Worm (Caenorhabditis elegans) whole organism, L3 larva: ENCODE results near the gene nol-56.

Experiments
- R02D3.7 ChIP-seq: fragments of 150-350 bp; optimal IDR thresholded peaks from 2 replicates; lab custom pipeline; 2014; ENCODE audit warnings: missing biosample characterization, missing genetic modification characterization
- elt-2 ChIP-seq: sonication (generic microtip); optimal IDR thresholded peaks from 2 replicates; lab custom pipeline; 2016; ENCODE audit warnings: missing genetic modification reagents, mild to moderate bottlenecking, missing genetic modification characterization, missing compliant biosample characterization
- elt-3 ChIP-seq, 3 experiments: fragments of 150-350 bp in 1 of 3; sonication (generic microtip) in 2 of 3; optimal IDR thresholded peaks; 2 replicates in 2 of 3; 4 replicates in 1 of 3; lab custom pipeline; 2014 to 2017; ENCODE audit warnings: missing biosample characterization in 3 of 3, missing genetic modification characterization in 3 of 3
- fos-1 ChIP-seq: fragments of 150-350 bp; optimal IDR thresholded peaks from 2 replicates; lab custom pipeline; 2014; ENCODE audit warnings: missing biosample characterization, missing genetic modification characterization
- skn-1 ChIP-seq: fragments of 150-350 bp; optimal IDR thresholded peaks from 2 replicates; lab custom pipeline; 2014; ENCODE audit warnings: missing biosample characterization, missing genetic modification characterization
- unc-62 ChIP-seq: fragments of 150-350 bp; sonication (generic microtip); optimal IDR thresholded peaks from 4 replicates; lab custom pipeline; 2014; ENCODE audit warnings: missing biosample characterization, missing genetic modification reagents, missing genetic modification characterization
- ztf-11 ChIP-seq: fragments of 150-350 bp; optimal IDR thresholded peaks from 2 replicates; lab custom pipeline; 2014; ENCODE audit warnings: missing biosample characterization, missing genetic modification characterization

DNA sequence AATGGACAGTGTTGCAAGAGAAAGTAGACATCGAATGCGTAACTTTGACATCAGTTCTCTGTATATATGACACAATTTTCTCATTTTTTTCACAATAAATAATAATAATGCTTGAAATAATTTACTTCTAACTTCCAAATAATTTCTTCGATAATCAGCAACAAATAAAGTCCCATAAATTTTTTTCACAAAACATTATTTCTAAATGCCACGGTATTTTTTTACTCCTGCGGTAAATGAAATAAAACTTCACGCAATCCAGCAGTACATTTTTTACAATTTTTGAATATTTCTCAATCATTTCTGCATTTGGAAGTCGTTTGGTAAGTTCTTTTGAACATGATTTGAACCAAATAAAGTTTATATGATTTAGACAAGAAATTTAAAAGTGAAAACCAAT, 31.2 kb upstream of the nol-56 start, which contains the start of gene spe-10:
- no peak for TF ChIP-seq unc-62 (GFP tag; lab: Kevin White, UChicago)
- no peak for TF ChIP-seq skn-1 (tag; lab: Kevin White, UChicago)
- TF ChIP-seq elt-3 (tag; optimal IDR thresholded peaks at IDR 0.05; lab: Kevin White, UChicago), result no peak
- TF ChIP-seq elt-2 (tag; lab: Kevin White, UChicago), result no peak
- TF ChIP-seq R02D3.7 (tag; lab: Kevin White, UChicago), result no peak
- no peak for TF ChIP-seq fos-1 (tag; lab: Kevin White, UChicago)
- no peak for TF ChIP-seq ztf-11 (tag; lab: Kevin White, UChicago)
